Fruit fly (Drosophila melanogaster) whole organism, embryonic: Measurements from ENCODE around the gene Ufd4.
A peak's percentile ranks its signal among the peaks of the same experiment; 100 is the strongest.

Experiments used
- Asciz ChIP-seq: fragments of 200-800 bp; sonication (Bioruptor generic); optimal IDR thresholded peaks from 2 replicates; lab custom pipeline; 2017; ENCODE audit warnings: missing biosample characterization, mild to moderate bottlenecking, missing genetic modification characterization, missing genetic modification reagents
- Awh ChIP-seq: fragments of 200-800 bp; sonication (Bioruptor generic); IDR thresholded peaks from 2 replicates; pipeline ENCODE4, ENCODE4 v1.3.6; 2022; ENCODE audit warnings: missing biosample characterization, missing genetic modification characterization
- Bdp1 ChIP-seq: fragments of 200-800 bp; sonication (Bioruptor generic); optimal IDR thresholded peaks from 3 replicates; lab custom pipeline; 2016; ENCODE audit warnings: missing biosample characterization, missing genetic modification characterization
- Bteb2 ChIP-seq: fragments of 200-800 bp; sonication (Bioruptor generic); optimal IDR thresholded peaks from 2 replicates; lab custom pipeline; 2016; ENCODE audit warnings: missing biosample characterization, missing genetic modification characterization
- C15 ChIP-seq: fragments of 200-800 bp; sonication (Bioruptor generic); IDR thresholded peaks from 3 replicates; pipeline ENCODE4 v1.3.6; 2022; ENCODE audit warnings: missing biosample characterization, missing genetic modification characterization
- CG10209 ChIP-seq: fragments of 200-800 bp; sonication (Bioruptor generic); optimal IDR thresholded peaks from 3 replicates; lab custom pipeline; 2017; ENCODE audit warnings: missing biosample characterization, mild to moderate bottlenecking, missing genetic modification characterization, missing genetic modification reagents
- CG10366 ChIP-seq: fragments of 200-800 bp; sonication (Bioruptor generic); IDR thresholded peaks from 2 replicates; pipeline ENCODE4 v1.3.6; 2022; ENCODE audit warnings: missing biosample characterization, missing genetic modification characterization
- CG10431 ChIP-seq: fragments of 200-800 bp; sonication (Bioruptor generic); optimal IDR thresholded peaks from 3 replicates; lab custom pipeline; 2018; ENCODE audit warnings: missing biosample characterization, mild to moderate bottlenecking, missing genetic modification characterization
- CG10959 ChIP-seq: fragments of 200-800 bp; sonication (Bioruptor generic); IDR thresholded peaks from 2 replicates; pipeline ENCODE4 v1.3.6; 2022; ENCODE audit warnings: missing biosample characterization, missing genetic modification characterization
- CG11093 ChIP-seq: fragments of 200-800 bp; sonication (Bioruptor generic); IDR thresholded peaks from 3 replicates; pipeline ENCODE4 v1.3.6; 2022; ENCODE audit warnings: missing biosample characterization, missing genetic modification characterization
- CG14441 ChIP-seq: fragments of 200-800 bp; sonication (Bioruptor generic); IDR thresholded peaks from 2 replicates; pipeline ENCODE4 v1.3.6; 2022; ENCODE audit warnings: missing biosample characterization, missing genetic modification characterization
- CG16779 ChIP-seq: fragments of 200-800 bp; sonication (Bioruptor generic); IDR thresholded peaks from 2 replicates; pipeline ENCODE4 v1.3.6; 2022; ENCODE audit warnings: missing biosample characterization, missing genetic modification characterization
- CG17385 ChIP-seq: fragments of 200-800 bp; sonication (Bioruptor generic); optimal IDR thresholded peaks from 3 replicates; lab custom pipeline; 2018; ENCODE audit warnings: missing biosample characterization, mild to moderate bottlenecking, missing genetic modification characterization
- CG2678 ChIP-seq: fragments of 200-800 bp; sonication (Bioruptor generic); optimal IDR thresholded peaks from 3 replicates; lab custom pipeline; 2019; ENCODE audit warnings: missing biosample characterization, mild to moderate bottlenecking, missing genetic modification characterization, moderate library complexity
- CG2875 ChIP-seq: fragments of 200-800 bp; sonication (Bioruptor generic); optimal IDR thresholded peaks from 2 replicates; lab custom pipeline; 2017; ENCODE audit warnings: missing biosample characterization, mild to moderate bottlenecking, missing genetic modification characterization, missing genetic modification reagents
- CG31224 ChIP-seq: fragments of 200-800 bp; sonication (Bioruptor generic); IDR thresholded peaks from 2 replicates; pipeline ENCODE4 v1.3.6; 2022; ENCODE audit warnings: missing biosample characterization, missing genetic modification characterization
- CG7357 ChIP-seq: fragments of 200-800 bp; sonication (Bioruptor generic); IDR thresholded peaks from 3 replicates; pipeline ENCODE4 v1.3.6; 2022; ENCODE audit warnings: missing biosample characterization, missing genetic modification characterization
- CG7786 ChIP-seq: fragments of 200-800 bp; sonication (Bioruptor generic); optimal IDR thresholded peaks from 2 replicates; lab custom pipeline; 2016; ENCODE audit warnings: missing biosample characterization, missing genetic modification characterization
- CG9437 ChIP-seq: fragments of 200-800 bp; sonication (Bioruptor generic); optimal IDR thresholded peaks from 2 replicates; lab custom pipeline; 2018; ENCODE audit warnings: missing biosample characterization, mild to moderate bottlenecking, missing genetic modification characterization
- Dfd ChIP-seq, 2 experiments: fragments of >200 bp; optimal IDR thresholded peaks; 2 replicates each; lab custom pipeline; 2017; ENCODE audit warnings: missing biosample characterization in 2 of 2, missing genetic modification characterization in 2 of 2
- Ets65A ChIP-seq: fragments of 200-800 bp; sonication (Bioruptor generic); peaks from one replicate; lab custom pipeline; 2016; ENCODE audit warnings: missing biosample characterization, missing genetic modification characterization
- Fer3 ChIP-seq: fragments of 200-800 bp; sonication (Bioruptor generic); optimal IDR thresholded peaks from 2 replicates; lab custom pipeline; 2018; ENCODE audit warnings: missing biosample characterization, mild to moderate bottlenecking, missing genetic modification characterization, moderate library complexity
- Kr ChIP-seq: fragments of 200-800 bp; sonication (Bioruptor generic); optimal IDR thresholded peaks from 2 replicates; lab custom pipeline; 2017; ENCODE audit warnings: missing biosample characterization, mild to moderate bottlenecking, missing genetic modification characterization
- Mrtf ChIP-seq: fragments of 200-800 bp; sonication (Bioruptor generic); IDR thresholded peaks from 3 replicates; pipeline ENCODE4 v1.3.6; 2022; ENCODE audit warnings: missing biosample characterization, missing genetic modification characterization
- Myb ChIP-seq: fragments of 200-800 bp; sonication (Bioruptor generic); optimal IDR thresholded peaks from 2 replicates; lab custom pipeline; 2016; ENCODE audit warnings: missing biosample characterization, missing genetic modification characterization
- Nf-YC ChIP-seq: fragments of 200-800 bp; optimal IDR thresholded peaks from 3 replicates; lab custom pipeline; 2019; ENCODE audit warnings: missing biosample characterization, mild to moderate bottlenecking, missing genetic modification characterization, moderate library complexity
- Trl ChIP-seq, 3 experiments: fragments of >200 bp in 2 of 3; fragments of 200-800 bp in 1 of 3; sonication (Bioruptor generic) in 1 of 3; optimal IDR thresholded peaks; 2 replicates in 1 of 3; 3 replicates in 2 of 3; lab custom pipeline; 2016 to 2017; ENCODE audit warnings: missing biosample characterization in 1 of 3, missing genetic modification characterization in 1 of 3
- Vsx1 ChIP-seq: fragments of 200-800 bp; sonication (Bioruptor generic); optimal IDR thresholded peaks from 2 replicates; lab custom pipeline; 2017; ENCODE audit warnings: missing biosample characterization, mild to moderate bottlenecking, missing genetic modification characterization, missing genetic modification reagents
- Xbp1 ChIP-seq: fragments of 200-800 bp; sonication (Bioruptor generic); optimal IDR thresholded peaks from 3 replicates; lab custom pipeline; 2016; ENCODE audit warnings: missing biosample characterization, mild to moderate bottlenecking, missing genetic modification characterization
- bowl ChIP-seq: fragments of 200-800 bp; sonication (Bioruptor generic); IDR thresholded peaks from 2 replicates; pipeline ENCODE4 v1.3.6; 2022; ENCODE audit warnings: missing biosample characterization, missing genetic modification characterization
- cad ChIP-seq: fragments of >200 bp; optimal IDR thresholded peaks from 2 replicates; lab custom pipeline; 2017; ENCODE audit warnings: missing biosample characterization, missing genetic modification characterization
- crol ChIP-seq: fragments of 200-800 bp; sonication (Bioruptor generic); IDR thresholded peaks from 2 replicates; pipeline ENCODE4 v1.3.6; 2022; ENCODE audit warnings: missing biosample characterization, missing genetic modification characterization
- danr ChIP-seq: fragments of 200-800 bp; sonication (Bioruptor generic); IDR thresholded peaks from 2 replicates; pipeline ENCODE4 v1.3.6; 2022; ENCODE audit warnings: missing biosample characterization, missing genetic modification characterization
- dati ChIP-seq: fragments of 200-800 bp; sonication (Bioruptor generic); IDR thresholded peaks from 2 replicates; pipeline ENCODE4 v1.3.6; 2022; ENCODE audit warnings: missing biosample characterization, missing genetic modification characterization
- dmrt11E ChIP-seq: fragments of 200-800 bp; sonication (Bioruptor generic); optimal IDR thresholded peaks from 3 replicates; lab custom pipeline; 2018; ENCODE audit warnings: missing biosample characterization, mild to moderate bottlenecking, missing genetic modification characterization, moderate library complexity
- dysf ChIP-seq: fragments of 200-800 bp; sonication (Bioruptor generic); IDR thresholded peaks from 3 replicates; pipeline ENCODE4 v1.3.6; 2022; ENCODE audit warnings: missing biosample characterization, missing genetic modification characterization
- ems ChIP-seq: fragments of 200-800 bp; sonication (Bioruptor generic); optimal IDR thresholded peaks from 3 replicates; lab custom pipeline; 2016; ENCODE audit warnings: missing biosample characterization, missing genetic modification characterization
- gem ChIP-seq: fragments of 200-800 bp; sonication (Bioruptor generic); optimal IDR thresholded peaks from 2 replicates; lab custom pipeline; 2019; ENCODE audit warnings: missing biosample characterization, mild to moderate bottlenecking, missing genetic modification characterization, moderate library complexity
- grn ChIP-seq: fragments of 200-800 bp; sonication (Bioruptor generic); optimal IDR thresholded peaks from 3 replicates; lab custom pipeline; 2017; ENCODE audit warnings: missing biosample characterization, missing genetic modification characterization
- ham ChIP-seq: fragments of 200-800 bp; sonication (Bioruptor generic); IDR thresholded peaks from 2 replicates; pipeline ENCODE4 v1.3.6; 2022; ENCODE audit warnings: missing biosample characterization, missing genetic modification characterization
- her ChIP-seq: fragments of 200-800 bp; sonication (Bioruptor generic); optimal IDR thresholded peaks from 2 replicates; lab custom pipeline; 2016; ENCODE audit warnings: missing biosample characterization, missing genetic modification characterization
- klu ChIP-seq: fragments of 200-800 bp; sonication (Bioruptor generic); IDR thresholded peaks from 2 replicates; pipeline ENCODE4 v1.3.6; 2022; ENCODE audit warnings: missing biosample characterization, missing genetic modification characterization
- lilli ChIP-seq: fragments of 200-800 bp; sonication (Bioruptor generic); optimal IDR thresholded peaks from 3 replicates; lab custom pipeline; 2016; ENCODE audit warnings: missing biosample characterization, missing genetic modification characterization
- lmd ChIP-seq: fragments of 200-800 bp; sonication (Bioruptor generic); IDR thresholded peaks from 2 replicates; pipeline ENCODE4 v1.3.6; 2022; ENCODE audit warnings: missing biosample characterization, missing genetic modification characterization
- pho ChIP-seq: fragments of 200-800 bp; sonication (Bioruptor generic); optimal IDR thresholded peaks from 2 replicates; lab custom pipeline; 2016; ENCODE audit warnings: missing biosample characterization, missing genetic modification characterization
- pita ChIP-seq: fragments of 200-800 bp; sonication (Bioruptor generic); optimal IDR thresholded peaks from 2 replicates; lab custom pipeline; 2017; ENCODE audit warnings: missing biosample characterization, mild to moderate bottlenecking, missing genetic modification characterization
- sc ChIP-seq, 3 experiments: fragments of >200 bp in 2 of 3; fragments of 200-800 bp in 1 of 3; sonication (Bioruptor generic) in 1 of 3; optimal IDR thresholded peaks; 2 replicates in 2 of 3; 3 replicates in 1 of 3; lab custom pipeline; 2017; ENCODE audit warnings: mild to moderate bottlenecking in 1 of 3, missing biosample characterization in 1 of 3, missing genetic modification characterization in 1 of 3, missing genetic modification reagents in 1 of 3
- sug ChIP-seq: fragments of 200-800 bp; optimal IDR thresholded peaks from 2 replicates; lab custom pipeline; 2019; ENCODE audit warnings: missing biosample characterization, mild to moderate bottlenecking, missing genetic modification characterization, moderate library complexity
- trem ChIP-seq: fragments of 200-800 bp; optimal IDR thresholded peaks from 3 replicates; lab custom pipeline; 2019; ENCODE audit warnings: missing biosample characterization, mild to moderate bottlenecking, missing genetic modification characterization, moderate library complexity
- tx ChIP-seq: fragments of 200-800 bp; sonication (Bioruptor generic); optimal IDR thresholded peaks from 2 replicates; lab custom pipeline; 2016; ENCODE audit warnings: missing biosample characterization, missing genetic modification characterization

Ufd4 gene

dm6 chr2L:10306518-10307260 lies 14.5 kb upstream of the Ufd4 start, which contains the start of the genes CG5390 and CG4968 (continued):
- TF ChIP-seq C15: no peak
- TF ChIP-seq CG9437: peak; percentile 98
- no peak for TF ChIP-seq tx (GFP tag; lab: Kevin White, UChicago)
- peak; percentile 28; the same call in 1 of the 2 replicates for TF ChIP-seq CG14441 (GFP tag; lab: Robert Waterston, UW)
- TF ChIP-seq CG7357 (GFP tag; lab: Robert Waterston, UW): no peak
- no peak for TF ChIP-seq CG2875 (GFP tag; lab: Kevin White, UChicago)
- TF ChIP-seq Awh (GFP tag; lab: Robert Waterston, UW): peak; percentile 11; the same call in 1 of the 2 replicates
- no peak for TF ChIP-seq Bdp1 (GFP tag; lab: Kevin White, UChicago)
- peak; percentile 65 for TF ChIP-seq lilli
- peak; percentile 57 for TF ChIP-seq Vsx1 (GFP tag; lab: Kevin White, UChicago)
- TF ChIP-seq ems (GFP tag; lab: Kevin White, UChicago): peak; percentile 3
- TF ChIP-seq bowl (GFP tag; lab: Robert Waterston, UW): no peak
- no peak; the same call in 2 of the 3 replicates for TF ChIP-seq Mrtf (GFP tag; lab: Robert Waterston, UW)
- TF ChIP-seq CG10959: no peak
- TF ChIP-seq Nf-YC (tag; lab: Kevin White, UChicago): peak; percentile 78
- no peak for TF ChIP-seq sc (optimal IDR thresholded peaks at IDR 0.05; lab: Kevin White, UChicago)
- TF ChIP-seq sc (GFP tag; optimal IDR thresholded peaks at IDR 0.05; lab: Kevin White, UChicago): peak; percentile 28
- TF ChIP-seq Dfd (GFP tag; optimal IDR thresholded peaks at IDR 0.05; lab: Kevin White, UChicago): no peak
- TF ChIP-seq lmd (GFP tag; lab: Robert Waterston, UW): peak; percentile 66
- no peak for TF ChIP-seq CG2678 (tag; lab: Kevin White, UChicago)
- TF ChIP-seq CG7786: no peak
- TF ChIP-seq CG10209 (GFP tag; lab: Kevin White, UChicago): peak; percentile 59
- TF ChIP-seq grn (GFP tag; lab: Kevin White, UChicago): no peak
- TF ChIP-seq Myb (GFP tag; lab: Kevin White, UChicago): peak; percentile 4
- peak; percentile 45; the same call in 1 of the 2 replicates for TF ChIP-seq CG31224 (GFP tag; lab: Robert Waterston, UW)
- TF ChIP-seq Ets65A (GFP tag; lab: Kevin White, UChicago): peak; percentile 89
- TF ChIP-seq CG11093 (GFP tag; lab: Robert Waterston, UW): no peak
- peak; percentile 67 for TF ChIP-seq Xbp1 (GFP tag; lab: Kevin White, UChicago)
- peak; percentile 41 for TF ChIP-seq pho (GFP tag; lab: Kevin White, UChicago)
- peak; percentile 68 for TF ChIP-seq CG17385 (GFP tag; lab: Kevin White, UChicago)
- TF ChIP-seq ham (GFP tag; lab: Robert Waterston, UW): no peak
- no peak for TF ChIP-seq pita (GFP tag; lab: Kevin White, UChicago)
- peak; percentile 77 for TF ChIP-seq Fer3 (tag; lab: Kevin White, UChicago)
- no peak for TF ChIP-seq cad
- no peak for TF ChIP-seq Bteb2
- peak; percentile 72 for TF ChIP-seq sug
- TF ChIP-seq dysf (GFP tag; lab: Robert Waterston, UW): peak; percentile 55; the same call in 1 of the 3 replicates
- peak; percentile 87 for TF ChIP-seq gem (tag; lab: Kevin White, UChicago)
- peak; percentile 72 for TF ChIP-seq CG10366 (GFP tag; lab: Robert Waterston, UW)
- TF ChIP-seq Kr: no peak
- TF ChIP-seq trem (tag; lab: Kevin White, UChicago): peak; percentile 95
- TF ChIP-seq CG16779 (GFP tag; lab: Robert Waterston, UW): no peak
- peak; percentile 39 for TF ChIP-seq CG10431 (GFP tag; lab: Kevin White, UChicago)
- no peak for TF ChIP-seq crol (GFP tag; lab: Robert Waterston, UW)
- peak; percentile 49; the same call in 1 of the 2 replicates for TF ChIP-seq danr
- peak; percentile 7 for TF ChIP-seq dmrt11E
- no peak for TF ChIP-seq Trl (optimal IDR thresholded peaks at IDR 0.05; lab: Kevin White, UChicago)
- no peak for TF ChIP-seq Trl (GFP tag; optimal IDR thresholded peaks at IDR 0.05; lab: Kevin White, UChicago)
- TF ChIP-seq Asciz (GFP tag; lab: Kevin White, UChicago): peak; percentile 52
- no peak for TF ChIP-seq dati
- no peak for TF ChIP-seq her
- no peak for TF ChIP-seq klu (GFP tag; lab: Robert Waterston, UW)
